Fruit fly (Drosophila melanogaster) whole organism, pupa: Measurements from ENCODE around the gene CG34384.

Experiments
- CG4496 ChIP-seq: fragments of 200-800 bp; sonication (Bioruptor generic); IDR thresholded peaks from 3 replicates; pipeline ENCODE4 v1.3.6; 2022; ENCODE audit warnings: missing biosample characterization, missing genetic modification characterization
- Pif1A ChIP-seq: fragments of 200-800 bp; sonication (Bioruptor generic); optimal IDR thresholded peaks from 3 replicates; lab custom pipeline; 2016; ENCODE audit warnings: missing biosample characterization, missing genetic modification characterization

DNA sequence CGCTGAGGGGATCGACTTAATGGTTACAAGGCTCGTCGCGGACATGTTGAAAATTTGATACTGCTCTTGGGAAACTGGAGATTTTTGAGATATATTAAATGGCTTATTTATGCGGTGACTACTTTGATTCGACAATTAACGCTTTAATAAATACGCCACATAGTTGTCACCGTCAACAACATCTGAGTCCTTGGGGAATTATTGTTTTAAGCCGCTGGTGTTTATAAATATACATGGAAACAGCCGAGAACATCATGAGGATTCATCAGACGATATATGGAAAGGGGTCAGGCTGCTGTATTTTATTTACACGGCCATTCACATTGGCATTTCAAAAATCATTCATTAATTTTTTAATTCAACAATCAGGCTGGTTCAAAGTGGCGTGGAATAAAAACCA lies 42.5 kb upstream of the CG34384 start, which contains the start of gene CG11286:
- TF ChIP-seq Pif1A (GFP tag; lab: Kevin White, UChicago) (no peak), CG4496 (no peak)
